Fruit fly (Drosophila melanogaster) whole organism, embryonic: ENCODE measurements around the gene CG13110.

Source experiments
- Bteb2 ChIP-seq: fragments of 200-800 bp; sonication (Bioruptor generic); optimal IDR thresholded peaks from 2 replicates; lab custom pipeline; 2016; ENCODE audit warnings: missing biosample characterization, missing genetic modification characterization
- CG11247 ChIP-seq: fragments of 200-800 bp; sonication (Bioruptor generic); IDR thresholded peaks from 2 replicates; pipeline ENCODE4 v1.3.6; 2022; ENCODE audit warnings: missing biosample characterization, missing genetic modification characterization
- CG11456 ChIP-seq: fragments of 200-800 bp; sonication (Bioruptor generic); IDR thresholded peaks from 3 replicates; pipeline ENCODE4 v1.3.6; 2022; ENCODE audit warnings: missing biosample characterization, missing genetic modification characterization
- CG11504 ChIP-seq: fragments of 200-800 bp; sonication (Bioruptor generic); optimal IDR thresholded peaks from 3 replicates; lab custom pipeline; 2019; ENCODE audit warnings: missing biosample characterization, mild to moderate bottlenecking, missing genetic modification characterization, moderate library complexity
- CG11695 ChIP-seq: fragments of 200-800 bp; sonication (Bioruptor generic); IDR thresholded peaks from 3 replicates; pipeline ENCODE4 v1.3.6; 2022; ENCODE audit warnings: missing biosample characterization, missing genetic modification characterization
- CG15696 ChIP-seq: fragments of 200-800 bp; sonication (Bioruptor generic); optimal IDR thresholded peaks from 2 replicates; lab custom pipeline; 2019; ENCODE audit warnings: missing biosample characterization, mild to moderate bottlenecking, missing genetic modification characterization, moderate library complexity
- CG17912 ChIP-seq: fragments of 200-800 bp; sonication (Bioruptor generic); optimal IDR thresholded peaks from 2 replicates; lab custom pipeline; 2018; ENCODE audit warnings: missing biosample characterization, mild to moderate bottlenecking, missing genetic modification characterization
- CG3163 ChIP-seq: fragments of 200-800 bp; sonication (Bioruptor generic); optimal IDR thresholded peaks from 3 replicates; lab custom pipeline; 2016; ENCODE audit warnings: missing biosample characterization, missing genetic modification characterization
- CG34422 ChIP-seq: fragments of 200-800 bp; sonication (Bioruptor generic); IDR thresholded peaks from 3 replicates; pipeline ENCODE4 v1.3.6; 2022; ENCODE audit warnings: missing biosample characterization, missing genetic modification characterization
- CG4404 ChIP-seq: fragments of 200-800 bp; sonication (Bioruptor generic); IDR thresholded peaks from 2 replicates; pipeline ENCODE4 v1.3.6; 2022; ENCODE audit warnings: missing biosample characterization, missing genetic modification characterization
- CG4730 ChIP-seq: fragments of 200-800 bp; sonication (Bioruptor generic); IDR thresholded peaks from 2 replicates; pipeline ENCODE4 v1.3.6; 2022; ENCODE audit warnings: missing biosample characterization, missing genetic modification characterization
- CG4820 ChIP-seq: fragments of 200-800 bp; sonication (Bioruptor generic); optimal IDR thresholded peaks from 3 replicates; lab custom pipeline; 2016; ENCODE audit warnings: missing biosample characterization, missing genetic modification characterization
- CG5180 ChIP-seq: fragments of 200-800 bp; sonication (Bioruptor generic); optimal IDR thresholded peaks from 3 replicates; lab custom pipeline; 2017; ENCODE audit warnings: missing biosample characterization, missing genetic modification characterization, mild to moderate bottlenecking, moderate library complexity, missing genetic modification reagents
- CG6272 ChIP-seq: fragments of 200-800 bp; sonication (Bioruptor generic); IDR thresholded peaks from 2 replicates; pipeline ENCODE4 v1.3.6; 2022; ENCODE audit warnings: missing biosample characterization, missing genetic modification characterization
- CG7357 ChIP-seq: fragments of 200-800 bp; sonication (Bioruptor generic); IDR thresholded peaks from 3 replicates; pipeline ENCODE4 v1.3.6; 2022; ENCODE audit warnings: missing biosample characterization, missing genetic modification characterization
- CG8478 ChIP-seq: fragments of >200 bp; optimal IDR thresholded peaks from 2 replicates; lab custom pipeline; 2018
- CG9932 ChIP-seq: fragments of 200-800 bp; sonication (Bioruptor generic); IDR thresholded peaks from 2 replicates; pipeline ENCODE4 v1.3.6; 2022; ENCODE audit warnings: missing biosample characterization, missing genetic modification characterization
- Chrac-16 ChIP-seq: fragments of 200-800 bp; sonication (Bioruptor generic); optimal IDR thresholded peaks from 3 replicates; lab custom pipeline; 2016; ENCODE audit warnings: missing biosample characterization, missing genetic modification characterization
- Doc2 ChIP-seq: fragments of 200-800 bp; sonication (Bioruptor generic); IDR thresholded peaks from 2 replicates; pipeline ENCODE4 v1.3.6; 2022; ENCODE audit warnings: missing biosample characterization, missing genetic modification characterization
- Dref ChIP-seq: fragments of 200-800 bp; sonication (Bioruptor generic); IDR thresholded peaks from 2 replicates; pipeline ENCODE4 v1.3.6; 2022; ENCODE audit warnings: missing biosample characterization, missing genetic modification characterization
- Ets65A ChIP-seq: fragments of 200-800 bp; sonication (Bioruptor generic); peaks from one replicate; lab custom pipeline; 2016; ENCODE audit warnings: missing biosample characterization, missing genetic modification characterization
- HLH54F ChIP-seq: fragments of 200-800 bp; sonication (Bioruptor generic); optimal IDR thresholded peaks from 3 replicates; lab custom pipeline; 2016; ENCODE audit warnings: missing biosample characterization, missing genetic modification characterization
- Hr39 ChIP-seq: fragments of >200 bp; optimal IDR thresholded peaks from 2 replicates; lab custom pipeline; 2017
- Lpt ChIP-seq: fragments of >200 bp; optimal IDR thresholded peaks from 2 replicates; lab custom pipeline; 2018; ENCODE audit warnings: missing biosample characterization, missing genetic modification characterization
- NC2α ChIP-seq: fragments of 200-800 bp; sonication (Bioruptor generic); optimal IDR thresholded peaks from 2 replicates; lab custom pipeline; 2016; ENCODE audit warnings: missing biosample characterization, missing genetic modification characterization
- Nf-YA ChIP-seq: fragments of 200-800 bp; sonication (Bioruptor generic); IDR thresholded peaks from 2 replicates; pipeline ENCODE4 v1.3.6; 2022; ENCODE audit warnings: missing biosample characterization, missing genetic modification characterization
- Opbp ChIP-seq: fragments of 200-800 bp; sonication (Bioruptor generic); IDR thresholded peaks from 3 replicates; pipeline ENCODE4 v1.3.6; 2022; ENCODE audit warnings: missing biosample characterization, missing genetic modification characterization; ENCODE audit not compliant: partially characterized antibody
- Rfx ChIP-seq: fragments of 200-800 bp; sonication (Bioruptor generic); IDR thresholded peaks from 2 replicates; pipeline ENCODE4 v1.3.6; 2022; ENCODE audit warnings: missing biosample characterization, missing genetic modification characterization
- Rx ChIP-seq: fragments of 200-800 bp; sonication (Bioruptor generic); IDR thresholded peaks from 2 replicates; pipeline ENCODE4 v1.3.6; 2022; ENCODE audit warnings: missing biosample characterization, missing genetic modification characterization
- Sry-δ ChIP-seq: fragments of 200-800 bp; sonication (Bioruptor generic); optimal IDR thresholded peaks from 2 replicates; lab custom pipeline; 2016; ENCODE audit warnings: missing biosample characterization, missing genetic modification characterization
- abd-A ChIP-seq: fragments of 200-800 bp; sonication (Bioruptor generic); optimal IDR thresholded peaks from 3 replicates; lab custom pipeline; 2019; ENCODE audit warnings: missing biosample characterization, mild to moderate bottlenecking, missing genetic modification characterization, moderate library complexity
- cad ChIP-seq: fragments of >200 bp; optimal IDR thresholded peaks from 2 replicates; lab custom pipeline; 2017; ENCODE audit warnings: missing biosample characterization, missing genetic modification characterization
- chinmo ChIP-seq: fragments of 200-800 bp; sonication (Bioruptor generic); IDR thresholded peaks from 4 replicates; pipeline ENCODE4 v1.3.6; 2022; ENCODE audit warnings: missing biosample characterization, missing genetic modification characterization; ENCODE audit not compliant: partially characterized antibody
- cwo ChIP-seq: fragments of 200-800 bp; sonication (Bioruptor generic); optimal IDR thresholded peaks from 3 replicates; lab custom pipeline; 2017; ENCODE audit warnings: missing biosample characterization, missing genetic modification characterization, mild to moderate bottlenecking, moderate library complexity, missing genetic modification reagents
- dati ChIP-seq: fragments of 200-800 bp; sonication (Bioruptor generic); IDR thresholded peaks from 2 replicates; pipeline ENCODE4 v1.3.6; 2022; ENCODE audit warnings: missing biosample characterization, missing genetic modification characterization
- dm ChIP-seq: fragments of 200-800 bp; sonication (Bioruptor generic); optimal IDR thresholded peaks from 3 replicates; lab custom pipeline; 2016; ENCODE audit warnings: missing biosample characterization, missing genetic modification characterization
- ftz-f1 ChIP-seq: fragments of 200-800 bp; sonication (Bioruptor generic); optimal IDR thresholded peaks from 2 replicates; lab custom pipeline; 2016; ENCODE audit warnings: missing biosample characterization, missing genetic modification characterization
- hb ChIP-seq: fragments of 200-800 bp; sonication (Bioruptor generic); IDR thresholded peaks from 3 replicates; pipeline ENCODE4 v1.3.6; 2022; ENCODE audit warnings: missing biosample characterization, missing genetic modification characterization; ENCODE audit not compliant: partially characterized antibody
- jigr1 ChIP-seq: fragments of 200-800 bp; sonication (Bioruptor generic); IDR thresholded peaks from 3 replicates; pipeline ENCODE4 v1.3.6; 2022; ENCODE audit warnings: missing biosample characterization, missing genetic modification characterization
- lov ChIP-seq, 2 experiments: fragments of 200-800 bp in 1 of 2; fragments of >200 bp in 1 of 2; sonication (Bioruptor generic) in 1 of 2; IDR thresholded peaks in 1 of 2; optimal IDR thresholded peaks in 1 of 2; 2 replicates in 1 of 2; 3 replicates in 1 of 2; pipeline versions ENCODE4 v1.3.6 to Lab custom; 2017 to 2022; ENCODE audit warnings: missing biosample characterization in 1 of 2, missing genetic modification characterization in 1 of 2
- mld ChIP-seq: fragments of 200-800 bp; sonication (Bioruptor generic); IDR thresholded peaks from 3 replicates; pipeline ENCODE4 v1.3.6; 2022; ENCODE audit warnings: missing biosample characterization, missing genetic modification characterization; ENCODE audit not compliant: partially characterized antibody
- psq ChIP-seq: fragments of 200-800 bp; sonication (Bioruptor generic); optimal IDR thresholded peaks from 2 replicates; lab custom pipeline; 2017; ENCODE audit warnings: missing biosample characterization, missing genetic modification characterization
- ro ChIP-seq: fragments of 200-800 bp; sonication (Bioruptor generic); IDR thresholded peaks from 2 replicates; pipeline ENCODE4 v1.3.6; 2022; ENCODE audit warnings: missing biosample characterization, missing genetic modification characterization
- run ChIP-seq: fragments of 200-800 bp; sonication (Bioruptor generic); optimal IDR thresholded peaks from 3 replicates; lab custom pipeline; 2018; ENCODE audit warnings: missing biosample characterization, mild to moderate bottlenecking, missing genetic modification characterization
- slbo ChIP-seq: fragments of 200-800 bp; sonication (Bioruptor generic); IDR thresholded peaks from 2 replicates; pipeline ENCODE4 v1.3.6; 2022; ENCODE audit warnings: missing biosample characterization, missing genetic modification characterization
- vnd ChIP-seq: fragments of 200-800 bp; sonication (Bioruptor generic); IDR thresholded peaks from 3 replicates; pipeline ENCODE4 v1.3.6; 2022; ENCODE audit warnings: missing biosample characterization, missing genetic modification characterization; ENCODE audit not compliant: partially characterized antibody
- zf30C ChIP-seq: fragments of 200-800 bp; sonication (Bioruptor generic); optimal IDR thresholded peaks from 3 replicates; lab custom pipeline; 2018; ENCODE audit warnings: missing biosample characterization, mild to moderate bottlenecking, missing genetic modification characterization

The CG13110 gene

dm6 chr2L:9367340-9367739 is 17.1 kb downstream of the CG13110 start, which contains the start of gene CG34181:
TSS of gene CG34181 (plus strand) at chr2L:9367640.
- TF ChIP-seq HLH54F (no peak), Ets65A (GFP tag; lab: Kevin White, UChicago) (peak; percentile 49), Lpt (GFP tag; lab: Kevin White, UChicago) (no peak)

DNA sequence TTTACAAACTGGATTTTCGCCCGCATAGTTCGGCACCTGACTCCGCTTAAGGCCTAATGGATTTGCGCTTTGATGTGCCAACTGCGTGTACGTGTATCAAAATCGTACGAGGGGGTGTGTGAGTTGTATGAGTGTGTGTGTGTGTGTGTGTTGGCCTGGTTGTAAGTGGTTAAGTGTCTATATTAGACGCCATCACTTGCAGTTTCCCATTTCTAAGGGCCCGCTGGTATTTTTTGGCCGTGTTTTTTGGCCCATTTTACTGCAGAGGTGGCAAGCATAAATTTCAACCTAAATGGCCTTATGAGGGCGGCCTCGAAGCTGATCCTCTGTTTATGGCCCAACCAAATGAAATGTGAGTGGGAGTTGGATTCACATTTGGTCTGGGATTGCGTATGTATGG is 19.5 kb downstream of the CG13110 start:
- TF ChIP-seq CG4730 (GFP tag; lab: Robert Waterston, UW) (no peak), abd-A (peak; percentile 52)

DNA sequence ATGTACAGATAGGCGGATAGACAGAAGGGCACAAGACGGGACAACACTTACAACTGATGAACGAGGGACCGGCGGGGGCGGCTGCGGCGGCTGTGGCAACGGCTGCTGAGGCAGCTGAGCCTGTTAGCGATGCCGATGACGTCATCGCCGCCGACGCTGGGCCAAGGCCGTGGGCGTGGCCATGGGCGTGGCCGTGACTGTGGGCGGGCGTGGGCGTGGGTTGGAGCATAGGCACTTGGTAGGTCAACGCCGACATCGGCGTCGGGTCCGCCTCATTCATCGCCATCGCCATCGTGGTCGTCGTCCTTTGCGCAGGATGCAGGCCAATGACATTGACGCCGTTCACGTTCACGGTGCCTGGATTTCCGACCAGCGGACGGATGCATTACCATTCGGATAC is 27.5 kb downstream of the CG13110 start:
- TF ChIP-seq CG4730 (GFP tag; lab: Robert Waterston, UW): no peak
- TF ChIP-seq CG5180 (GFP tag; lab: Kevin White, UChicago): no peak
- TF ChIP-seq CG8478 (lab: Kevin White, UChicago): no peak
- TF ChIP-seq zf30C (GFP tag; lab: Kevin White, UChicago): no peak
- TF ChIP-seq chinmo: no peak
- 0 out of 3 replicates have a peak, but pooled peaks have one; percentile 22 for TF ChIP-seq jigr1
- TF ChIP-seq CG34422: no peak
- 0 out of 2 replicates have a peak, but pooled peaks have one; percentile 15 for TF ChIP-seq Nf-YA (GFP tag; lab: Robert Waterston, UW)
- no peak for TF ChIP-seq Bteb2 (GFP tag; lab: Kevin White, UChicago)
- TF ChIP-seq CG9932 (GFP tag; lab: Robert Waterston, UW): 0 out of 2 replicates have a peak, but pooled peaks have one; percentile 24
- no peak for TF ChIP-seq CG4820 (GFP tag; lab: Kevin White, UChicago)
- 0 out of 3 replicates have a peak, but pooled peaks have one; percentile 44 for TF ChIP-seq CG11456 (GFP tag; lab: Robert Waterston, UW)
- no peak for TF ChIP-seq CG11504 (tag; lab: Kevin White, UChicago)
- peak; percentile 94 for TF ChIP-seq Hr39 (lab: Kevin White, UChicago)
- no peak for TF ChIP-seq psq (GFP tag; lab: Kevin White, UChicago)
- no peak for TF ChIP-seq cwo
- TF ChIP-seq CG17912 (GFP tag; lab: Kevin White, UChicago): no peak
- no peak for TF ChIP-seq Chrac-16 (GFP tag; lab: Kevin White, UChicago)
- TF ChIP-seq Rfx: no peak
- no peak for TF ChIP-seq hb
- no peak for TF ChIP-seq dati (GFP tag; lab: Robert Waterston, UW)
- no peak for TF ChIP-seq CG3163 (GFP tag; lab: Kevin White, UChicago)
- no peak for TF ChIP-seq CG11695 (GFP tag; lab: Robert Waterston, UW)
- TF ChIP-seq CG6272 (GFP tag; lab: Robert Waterston, UW): 0 out of 2 replicates have a peak, but pooled peaks have one; percentile 35
- TF ChIP-seq slbo: 0 out of 2 replicates have a peak, but pooled peaks have one; percentile 28
- TF ChIP-seq dm (GFP tag; lab: Kevin White, UChicago): no peak
- TF ChIP-seq ftz-f1 (GFP tag; lab: Kevin White, UChicago): no peak
- 0 out of 3 replicates have a peak, but pooled peaks have one; percentile 22 for TF ChIP-seq CG7357
- no peak for TF ChIP-seq CG11247 (GFP tag; lab: Robert Waterston, UW)
- TF ChIP-seq cad (GFP tag; lab: Kevin White, UChicago): no peak
- no peak for TF ChIP-seq Rx
- no peak for TF ChIP-seq vnd
- 0 out of 2 replicates have a peak, but pooled peaks have one; percentile 32 for TF ChIP-seq CG4404 (GFP tag; lab: Robert Waterston, UW)
- no peak for TF ChIP-seq CG15696 (tag; lab: Kevin White, UChicago)
- 0 out of 2 replicates have a peak, but pooled peaks have one; percentile 21 for TF ChIP-seq Dref (GFP tag; lab: Robert Waterston, UW)
- 0 out of 2 replicates have a peak, but pooled peaks have one; percentile 7 for TF ChIP-seq Doc2
- no peak for TF ChIP-seq Opbp
- TF ChIP-seq Sry-δ: no peak
- TF ChIP-seq ro (GFP tag; lab: Robert Waterston, UW): no peak
- TF ChIP-seq run: no peak
- TF ChIP-seq mld (GFP tag; lab: Robert Waterston, UW): no peak
- no peak for TF ChIP-seq NC2α (GFP tag; lab: Kevin White, UChicago)
- no peak for TF ChIP-seq lov (optimal IDR thresholded peaks at IDR 0.05; lab: Kevin White, UChicago)
- TF ChIP-seq lov (GFP tag; IDR thresholded peaks at IDR 0.05; lab: Robert Waterston, UW): no peak
